Fruit fly (Drosophila melanogaster) whole organism, embryonic: Measurements from ENCODE around the gene Zw.

Experiments used
- CG8944 ChIP-seq: fragments of 200-800 bp; sonication (Bioruptor generic); optimal IDR thresholded peaks from 3 replicates; lab custom pipeline; 2016; ENCODE audit warnings: missing biosample characterization, missing genetic modification characterization
- Lhr ChIP-seq: fragments of 200-800 bp; sonication (Bioruptor generic); optimal IDR thresholded peaks from 3 replicates; lab custom pipeline; 2017; ENCODE audit warnings: mild to moderate bottlenecking, missing biosample characterization, missing genetic modification reagents, missing genetic modification characterization
- YL-1 ChIP-seq: fragments of 200-800 bp; sonication (Bioruptor generic); optimal IDR thresholded peaks from 3 replicates; lab custom pipeline; 2017; ENCODE audit warnings: missing biosample characterization, mild to moderate bottlenecking, missing genetic modification characterization
- lola ChIP-seq, 3 experiments: fragments of >200 bp in 2 of 3; fragments of 200-800 bp in 1 of 3; sonication (Bioruptor generic) in 1 of 3; optimal IDR thresholded peaks; 2 replicates each; lab custom pipeline; 2017 to 2019; ENCODE audit warnings: missing biosample characterization in 3 of 3, missing genetic modification characterization in 3 of 3, mild to moderate bottlenecking in 1 of 3, moderate library complexity in 1 of 3

DNA sequence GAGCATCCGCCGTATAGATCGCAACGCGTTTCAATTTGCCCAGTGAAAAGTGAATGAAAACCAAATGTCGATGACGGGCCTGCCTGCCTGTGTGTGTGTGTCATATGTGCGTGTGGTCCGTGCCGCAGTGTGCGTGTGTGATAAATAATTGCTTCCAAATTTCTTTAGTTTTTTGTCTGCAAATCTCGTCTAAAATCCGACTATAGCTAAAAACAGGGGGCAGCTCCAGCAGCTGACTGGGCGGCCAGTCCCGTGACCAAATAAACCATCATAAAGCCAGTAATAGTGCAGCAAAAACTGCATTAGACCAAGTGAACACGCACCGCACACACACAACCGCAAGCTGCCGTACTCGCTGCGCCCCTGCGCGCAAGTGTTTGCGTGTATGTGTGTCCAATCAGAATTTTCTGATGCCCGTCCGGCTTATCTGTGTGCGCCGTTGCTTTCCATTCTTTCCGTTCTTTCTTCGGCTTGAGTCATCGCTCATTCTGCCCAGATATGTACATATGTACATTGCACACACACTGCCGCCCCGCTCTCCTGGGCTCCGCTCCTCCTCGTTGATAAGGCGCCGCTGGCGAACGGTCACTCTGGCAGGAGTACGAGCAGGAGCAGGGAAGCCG lies 30.3 kb downstream of the Zw start:
- TF ChIP-seq Lhr (GFP tag; lab: Kevin White, UChicago) (no peak), YL-1 (peak; percentile 37), CG8944 (GFP tag; lab: Kevin White, UChicago) (no peak), lola (GFP tag; optimal IDR thresholded peaks at IDR 0.05; lab: Kevin White, UChicago) (no peak)
